Worm (Caenorhabditis elegans) whole organism, L4 larva: Measurements from ENCODE around the gene M02E1.3.

Experiments
- Y75B8A.6 ChIP-seq: fragments of 200-800 bp; sonication (Bioruptor generic); IDR thresholded peaks from 2 replicates; pipeline ENCODE4 v1.3.6; 2022; ENCODE audit warnings: missing genetic modification reagents, missing genetic modification characterization, missing compliant biosample characterization
- dmd-8 ChIP-seq: fragments of 200-800 bp; sonication (Bioruptor generic); IDR thresholded peaks from 2 replicates; pipeline ENCODE4 v1.3.6; 2022; ENCODE audit warnings: missing genetic modification characterization, missing compliant biosample characterization

- TF ChIP-seq Y75B8A.6 (GFP tag; lab: Robert Waterston, UW) (no peak), dmd-8 (GFP tag; lab: Robert Waterston, UW) (no peak)
These were observed 6.4 kb downstream of the M02E1.3 start for ce11 chrX:328736-329135.
